Worm (Caenorhabditis elegans): ENCODE measurements around the gene mstr-2.
A peak's percentile ranks its signal among the peaks of the same experiment; 100 is the strongest.

Gene mstr-2

ce11 chrIII:4468812-4469211 lies at the start of gene mstr-2:
Gene mstr-2, plus strand, starts transcription at chrIII:4469112.
- TF ChIP-seq ama-1 (optimal IDR thresholded peaks at IDR 0.05) = no peak

ce11 chrIII:4419117-4419978 lies 49.6 kb upstream of the mstr-2 start, which contains the start of the genes R07E5.7 and cku-80:
Gene R07E5.7, minus strand, starts transcription at chrIII:4419167.
Gene cku-80, plus strand, starts transcription at chrIII:4419848.
- TF ChIP-seq flt-1 (GFP tag; IDR thresholded peaks at IDR 0.05) (0 out of 2 replicates have a peak, but pooled peaks have one; percentile 17), tra-4 (tag; optimal IDR thresholded peaks at IDR 0.05) (no peak), sea-1 (GFP tag; conservative IDR thresholded peaks at IDR 0.05) (no peak), hmg-4 (GFP tag; optimal IDR thresholded peaks at IDR 0.05) (no peak), ceh-36 (tag; optimal IDR thresholded peaks at IDR 0.05) (no peak), pes-1 (GFP tag; IDR thresholded peaks at IDR 0.05) (no peak), hnd-1 (tag; optimal IDR thresholded peaks at IDR 0.05) (no peak), ets-7 (tag; optimal IDR thresholded peaks at IDR 0.05) (no peak), ama-1 (optimal IDR thresholded peaks at IDR 0.05) (no peak), scrt-1 (GFP tag; IDR thresholded peaks at IDR 0.05) (no peak), ceh-13 (GFP tag; optimal IDR thresholded peaks at IDR 0.05) (no peak), hmbx-1 (tag; optimal IDR thresholded peaks at IDR 0.05) (no peak), B0310.2 (tag; optimal IDR thresholded peaks at IDR 0.05) (no peak), F13C5.2 (tag; optimal IDR thresholded peaks at IDR 0.05) (peak; percentile 61), tbx-11 (GFP tag; IDR thresholded peaks at IDR 0.05) (0 out of 2 replicates have a peak, but pooled peaks have one; percentile 44), tbx-37 (GFP tag; conservative IDR thresholded peaks at IDR 0.05) (no peak), aly-1 (tag; optimal IDR thresholded peaks at IDR 0.05) (no peak)

ce11 chrIII:4426711-4427218 lies 42.1 kb upstream of the mstr-2 start:
- peak; percentile 34 for TF ChIP-seq tra-4 (tag; optimal IDR thresholded peaks at IDR 0.05)
- TF ChIP-seq pes-1 (GFP tag; IDR thresholded peaks at IDR 0.05) = peak; percentile 93
- TF ChIP-seq ets-7 (tag; optimal IDR thresholded peaks at IDR 0.05) = peak; percentile 10
- peak; percentile 45 for TF ChIP-seq hnd-1 (tag; optimal IDR thresholded peaks at IDR 0.05)
- TF ChIP-seq flt-1 (GFP tag; IDR thresholded peaks at IDR 0.05) = peak; percentile 81
- TF ChIP-seq B0310.2 (tag; optimal IDR thresholded peaks at IDR 0.05) = peak; percentile 59
- TF ChIP-seq sea-1 (GFP tag; conservative IDR thresholded peaks at IDR 0.05) = peak; percentile 90
- peak; percentile 87 for TF ChIP-seq tbx-37 (GFP tag; conservative IDR thresholded peaks at IDR 0.05)
- peak; percentile 56 for TF ChIP-seq hmbx-1 (tag; optimal IDR thresholded peaks at IDR 0.05)
- TF ChIP-seq F13C5.2 (tag; optimal IDR thresholded peaks at IDR 0.05) = peak; percentile 54
- TF ChIP-seq scrt-1 (GFP tag; IDR thresholded peaks at IDR 0.05) = peak; percentile 92
- peak; percentile 85 for TF ChIP-seq hmg-4 (GFP tag; optimal IDR thresholded peaks at IDR 0.05)
- TF ChIP-seq ceh-13 (GFP tag; optimal IDR thresholded peaks at IDR 0.05) = peak; percentile 42
- peak; percentile 89 for TF ChIP-seq tbx-11 (GFP tag; IDR thresholded peaks at IDR 0.05)
- TF ChIP-seq ceh-36 (tag; optimal IDR thresholded peaks at IDR 0.05) = peak; percentile 78
- peak; percentile 80 for TF ChIP-seq aly-1 (tag; optimal IDR thresholded peaks at IDR 0.05)

ce11 chrIII:4428797-4429196 lies 40.1 kb upstream of the mstr-2 start:
- TF ChIP-seq F13C5.2 (tag; optimal IDR thresholded peaks at IDR 0.05) (no peak), hmg-4 (GFP tag; optimal IDR thresholded peaks at IDR 0.05) (peak; percentile 28), aly-1 (tag; optimal IDR thresholded peaks at IDR 0.05) (peak; percentile 48), tra-4 (tag; optimal IDR thresholded peaks at IDR 0.05) (no peak), ceh-13 (GFP tag; optimal IDR thresholded peaks at IDR 0.05) (peak; percentile 15), ceh-36 (tag; optimal IDR thresholded peaks at IDR 0.05) (peak; percentile 27), ets-7 (tag; optimal IDR thresholded peaks at IDR 0.05) (no peak), B0310.2 (tag; optimal IDR thresholded peaks at IDR 0.05) (no peak), hmbx-1 (tag; optimal IDR thresholded peaks at IDR 0.05) (no peak), pes-1 (GFP tag; IDR thresholded peaks at IDR 0.05) (no peak; the same call in none of the 2 replicates), flt-1 (GFP tag; IDR thresholded peaks at IDR 0.05) (peak; percentile 78), tbx-11 (GFP tag; IDR thresholded peaks at IDR 0.05) (peak; percentile 75), hnd-1 (tag; optimal IDR thresholded peaks at IDR 0.05) (peak; percentile 27), ama-1 (optimal IDR thresholded peaks at IDR 0.05) (no peak), sea-1 (GFP tag; conservative IDR thresholded peaks at IDR 0.05) (0 out of 2 replicates have a peak, but pooled peaks have one; percentile 66), tbx-37 (GFP tag; conservative IDR thresholded peaks at IDR 0.05) (peak; percentile 46; the same call in 1 of the 2 replicates), scrt-1 (GFP tag; IDR thresholded peaks at IDR 0.05) (peak; percentile 79)

- no peak for TF ChIP-seq hmg-4 (GFP tag; optimal IDR thresholded peaks at IDR 0.05)
- TF ChIP-seq hnd-1 (tag; optimal IDR thresholded peaks at IDR 0.05) = no peak
- no peak for TF ChIP-seq scrt-1 (GFP tag; IDR thresholded peaks at IDR 0.05)
- TF ChIP-seq tra-4 (tag; optimal IDR thresholded peaks at IDR 0.05) = no peak
- no peak for TF ChIP-seq ceh-13 (GFP tag; optimal IDR thresholded peaks at IDR 0.05)
- TF ChIP-seq ets-7 (tag; optimal IDR thresholded peaks at IDR 0.05) = no peak
- no peak for TF ChIP-seq B0310.2 (tag; optimal IDR thresholded peaks at IDR 0.05)
- TF ChIP-seq ama-1 (optimal IDR thresholded peaks at IDR 0.05) = no peak
- no peak for TF ChIP-seq ceh-36 (tag; optimal IDR thresholded peaks at IDR 0.05)
- TF ChIP-seq hmbx-1 (tag; optimal IDR thresholded peaks at IDR 0.05) = no peak
- TF ChIP-seq sea-1 (GFP tag; conservative IDR thresholded peaks at IDR 0.05) = no peak
- no peak for TF ChIP-seq tbx-11 (GFP tag; IDR thresholded peaks at IDR 0.05)
- TF ChIP-seq aly-1 (tag; optimal IDR thresholded peaks at IDR 0.05) = no peak
- TF ChIP-seq tbx-37 (GFP tag; conservative IDR thresholded peaks at IDR 0.05) = no peak
- TF ChIP-seq flt-1 (GFP tag; IDR thresholded peaks at IDR 0.05) = no peak
Measured at ce11 chrIII:4429402-4429801, 39.5 kb upstream of the mstr-2 start, which contains the start of gene C28A5.6. Gene C28A5.6, minus strand, starts transcription at chrIII:4429502.

ce11 chrIII:4434294-4434781 lies 34.6 kb upstream of the mstr-2 start, which contains the start of gene C28A5.1:
Gene C28A5.1, minus strand, starts transcription at chrIII:4434344.
- TF ChIP-seq tbx-37 (GFP tag; conservative IDR thresholded peaks at IDR 0.05) = no peak
- TF ChIP-seq scrt-1 (GFP tag; IDR thresholded peaks at IDR 0.05) = no peak
- no peak for TF ChIP-seq ceh-36 (tag; optimal IDR thresholded peaks at IDR 0.05)
- no peak for TF ChIP-seq B0310.2 (tag; optimal IDR thresholded peaks at IDR 0.05)
- TF ChIP-seq pes-1 (GFP tag; IDR thresholded peaks at IDR 0.05) = no peak
- TF ChIP-seq ets-7 (tag; optimal IDR thresholded peaks at IDR 0.05) = no peak
- TF ChIP-seq tbx-11 (GFP tag; IDR thresholded peaks at IDR 0.05) = no peak
- TF ChIP-seq aly-1 (tag; optimal IDR thresholded peaks at IDR 0.05) = no peak
- no peak for TF ChIP-seq hmg-4 (GFP tag; optimal IDR thresholded peaks at IDR 0.05)
- TF ChIP-seq flt-1 (GFP tag; IDR thresholded peaks at IDR 0.05) = no peak
- TF ChIP-seq hnd-1 (tag; optimal IDR thresholded peaks at IDR 0.05) = no peak
- no peak for TF ChIP-seq F13C5.2 (tag; optimal IDR thresholded peaks at IDR 0.05)
- TF ChIP-seq hmbx-1 (tag; optimal IDR thresholded peaks at IDR 0.05) = no peak
